Worm (Caenorhabditis elegans) whole organism, mixed stage, embryonic: ENCODE results near the gene F54D10.5.

ENCODE experiments used
- ceh-83 ChIP-seq: fragments of 200-800 bp; sonication (Bioruptor generic); optimal IDR thresholded peaks from 2 replicates; lab custom pipeline; 2018; ENCODE audit warnings: mild to moderate bottlenecking, missing genetic modification characterization, missing compliant biosample characterization
- elt-3 ChIP-seq: fragments of 150-350 bp; optimal IDR thresholded peaks from 2 replicates; lab custom pipeline; 2014; ENCODE audit warnings: missing biosample characterization, missing genetic modification characterization
- lin-13 ChIP-seq: fragments of 150-350 bp; optimal IDR thresholded peaks from 2 replicates; lab custom pipeline; 2014; ENCODE audit warnings: missing biosample characterization, missing genetic modification characterization
- mab-5 ChIP-seq: fragments of 150-350 bp; optimal IDR thresholded peaks from 2 replicates; lab custom pipeline; 2014; ENCODE audit warnings: missing biosample characterization, missing genetic modification characterization
- unc-39 ChIP-seq: fragments of 150-350 bp; optimal IDR thresholded peaks from 2 replicates; lab custom pipeline; 2014; ENCODE audit warnings: missing biosample characterization, missing genetic modification characterization
- unc-62 ChIP-seq: fragments of 150-350 bp; optimal IDR thresholded peaks from 2 replicates; lab custom pipeline; 2014; ENCODE audit warnings: missing biosample characterization, missing genetic modification reagents, missing genetic modification characterization

DNA sequence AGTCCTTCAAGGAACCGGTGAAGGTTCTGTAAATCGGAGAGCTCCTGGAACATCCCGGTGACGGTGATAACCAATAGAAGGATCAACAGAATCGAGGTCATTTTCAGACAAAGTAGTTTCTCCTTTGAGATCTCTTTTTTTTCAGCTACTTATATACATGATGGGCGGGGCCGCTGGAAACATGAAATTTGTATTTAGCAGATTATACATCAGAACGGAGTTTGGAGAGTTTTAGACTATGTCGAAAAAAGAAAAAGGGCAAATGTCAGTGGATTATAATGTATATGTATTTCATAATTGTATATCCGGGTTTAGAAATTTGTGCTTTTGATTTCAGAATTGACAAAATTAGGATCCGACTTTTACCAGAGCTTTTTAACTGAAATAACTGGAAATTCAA, 4.8 kb downstream of the F54D10.5 start, which contains the start of gene ins-32:
- TF ChIP-seq mab-5: no peak
- no peak for TF ChIP-seq lin-13 (tag; lab: Kevin White, UChicago)
- no peak for TF ChIP-seq unc-62 (GFP tag; lab: Kevin White, UChicago)
- TF ChIP-seq ceh-83 (GFP tag; lab: Kevin White, UChicago): no peak
- no peak for TF ChIP-seq unc-39 (tag; lab: Kevin White, UChicago)
- TF ChIP-seq elt-3 (tag; lab: Kevin White, UChicago): no peak
